Worm (Caenorhabditis elegans) whole organism, L1 larva: ENCODE measurements around the gene his-71.
A peak's percentile ranks its signal among the peaks of the same experiment; 100 is the strongest.

Source experiments
- C16A3.4 ChIP-seq: fragments of 150-350 bp; optimal IDR thresholded peaks from 2 replicates; lab custom pipeline; 2014; ENCODE audit warnings: missing biosample characterization, missing genetic modification characterization
- C34B4.2 ChIP-seq: sonication (generic microtip); optimal IDR thresholded peaks from 2 replicates; lab custom pipeline; 2017; ENCODE audit warnings: mild to moderate bottlenecking, missing genetic modification characterization, missing compliant biosample characterization
- F16B12.6 ChIP-seq: fragments of 150-350 bp; optimal IDR thresholded peaks from 2 replicates; lab custom pipeline; 2014; ENCODE audit warnings: missing biosample characterization, missing genetic modification characterization
- Y116A8C.19 ChIP-seq: sonication (generic microtip); optimal IDR thresholded peaks from 2 replicates; lab custom pipeline; 2016; ENCODE audit warnings: missing compliant biosample characterization, missing genetic modification characterization, borderline replicate concordance
- aha-1 ChIP-seq: fragments of 150-350 bp; optimal IDR thresholded peaks from 2 replicates; lab custom pipeline; 2014; ENCODE audit warnings: missing biosample characterization, missing genetic modification characterization
- alr-1 ChIP-seq: fragments of 200-800 bp; sonication (Bioruptor generic); optimal IDR thresholded peaks from 2 replicates; lab custom pipeline; 2018; ENCODE audit warnings: borderline replicate concordance, mild to moderate bottlenecking, missing genetic modification characterization, missing compliant biosample characterization
- ceh-82 ChIP-seq, 3 experiments: fragments of 150-350 bp in 1 of 3; sonication (generic microtip) in 2 of 3; optimal IDR thresholded peaks; 2 replicates each; lab custom pipeline; 2014 to 2017; ENCODE audit warnings: missing biosample characterization in 3 of 3, missing genetic modification characterization in 3 of 3
- ceh-88 ChIP-seq: fragments of 200-800 bp; sonication (Bioruptor generic); IDR thresholded peaks from 2 replicates; pipeline ENCODE4 v1.3.6; 2022; ENCODE audit warnings: missing genetic modification characterization, missing compliant biosample characterization
- ces-1 ChIP-seq: fragments of 150-350 bp; optimal IDR thresholded peaks from 2 replicates; lab custom pipeline; 2014; ENCODE audit warnings: missing biosample characterization, missing genetic modification reagents, missing genetic modification characterization
- dpl-1 ChIP-seq, 3 experiments: fragments of 150-350 bp in 2 of 3; sonication (generic microtip) in 1 of 3; optimal IDR thresholded peaks; 2 replicates each; lab custom pipeline; 2014 to 2017; ENCODE audit warnings: missing biosample characterization in 3 of 3, missing genetic modification characterization in 3 of 3, missing genetic modification reagents in 3 of 3
- dsc-1 ChIP-seq: sonication (generic microtip); optimal IDR thresholded peaks from 2 replicates; lab custom pipeline; 2016; ENCODE audit warnings: mild to moderate bottlenecking, missing genetic modification characterization, missing compliant biosample characterization
- efl-1 ChIP-seq, 4 experiments: fragments of 150-350 bp; optimal IDR thresholded peaks in 3 of 4; peaks in 1 of 4; 1 replicate in 1 of 4; 2 replicates in 3 of 4; lab custom pipeline; 2014; ENCODE audit warnings: missing biosample characterization in 2 of 4, missing genetic modification characterization in 2 of 4, missing genetic modification reagents in 2 of 4
- elt-2 ChIP-seq: sonication (generic microtip); optimal IDR thresholded peaks from 2 replicates; lab custom pipeline; 2016; ENCODE audit warnings: missing genetic modification characterization, mild to moderate bottlenecking, inconsistent platforms, missing compliant biosample characterization, missing genetic modification reagents
- elt-3 ChIP-seq, 6 experiments: fragments of 150-350 bp in 1 of 6; sonication (generic microtip); optimal IDR thresholded peaks; 2 replicates each; lab custom pipeline; 2017 to 2018; ENCODE audit warnings: missing biosample characterization in 6 of 6, missing genetic modification characterization in 6 of 6, inconsistent platforms in 1 of 6
- fkh-10 ChIP-seq: sonication (generic microtip); optimal IDR thresholded peaks from 2 replicates; lab custom pipeline; 2017; ENCODE audit warnings: missing biosample characterization, missing genetic modification reagents, missing genetic modification characterization
- fkh-4 ChIP-seq: sonication (generic microtip); optimal IDR thresholded peaks from 2 replicates; lab custom pipeline; 2016; ENCODE audit warnings: missing compliant biosample characterization, missing genetic modification characterization, borderline replicate concordance
- fkh-8 ChIP-seq: sonication (generic microtip); optimal IDR thresholded peaks from 2 replicates; lab custom pipeline; 2016; ENCODE audit warnings: mild to moderate bottlenecking, missing genetic modification characterization, missing compliant biosample characterization
- fos-1 ChIP-seq: fragments of 150-350 bp; optimal IDR thresholded peaks from 2 replicates; lab custom pipeline; 2014; ENCODE audit warnings: missing biosample characterization, missing genetic modification characterization
- grh-1 ChIP-seq: fragments of 200-800 bp; sonication (Bioruptor generic); IDR thresholded peaks from 2 replicates; pipeline ENCODE4 v1.3.6; 2022; ENCODE audit warnings: missing genetic modification reagents, missing genetic modification characterization, missing compliant biosample characterization
- hlh-17 ChIP-seq: fragments of 200-800 bp; sonication (Bioruptor generic); optimal IDR thresholded peaks from 2 replicates; lab custom pipeline; 2018; ENCODE audit warnings: missing genetic modification characterization, mild to moderate bottlenecking, missing compliant biosample characterization, moderate library complexity, borderline replicate concordance
- hlh-4 ChIP-seq: sonication (generic microtip); optimal IDR thresholded peaks from 2 replicates; lab custom pipeline; 2016; ENCODE audit warnings: mild to moderate bottlenecking, missing genetic modification characterization, missing compliant biosample characterization
- irx-1 ChIP-seq: sonication (generic microtip); optimal IDR thresholded peaks from 2 replicates; lab custom pipeline; 2016; ENCODE audit warnings: missing genetic modification characterization, missing compliant biosample characterization
- lin-13 ChIP-seq: fragments of 150-350 bp; optimal IDR thresholded peaks from 2 replicates; lab custom pipeline; 2014; ENCODE audit warnings: missing biosample characterization, missing genetic modification reagents, missing genetic modification characterization
- lin-14 ChIP-seq: fragments of 200-800 bp; sonication (Bioruptor generic); optimal IDR thresholded peaks from 2 replicates; lab custom pipeline; 2018; ENCODE audit warnings: mild to moderate bottlenecking, missing genetic modification characterization, moderate library complexity, missing compliant biosample characterization
- lin-15B ChIP-seq: fragments of 150-350 bp; sonication (generic microtip); optimal IDR thresholded peaks from 3 replicates; lab custom pipeline; 2014; ENCODE audit warnings: missing biosample characterization, missing genetic modification characterization
- lin-35 ChIP-seq, 2 experiments: fragments of 150-350 bp; optimal IDR thresholded peaks; 2 replicates each; lab custom pipeline; 2014; ENCODE audit warnings: missing biosample characterization in 2 of 2, missing genetic modification characterization in 2 of 2, missing genetic modification reagents in 2 of 2
- lin-39 ChIP-seq: fragments of 150-350 bp; optimal IDR thresholded peaks from 2 replicates; lab custom pipeline; 2014; ENCODE audit warnings: missing biosample characterization, missing genetic modification reagents, missing genetic modification characterization
- lir-3 ChIP-seq: sonication (generic microtip); optimal IDR thresholded peaks from 2 replicates; lab custom pipeline; 2016; ENCODE audit warnings: mild to moderate bottlenecking, missing genetic modification characterization, moderate library complexity, missing compliant biosample characterization; ENCODE audit not compliant: poor library complexity
- mdl-1 ChIP-seq, 2 experiments: fragments of 150-350 bp; optimal IDR thresholded peaks; 2 replicates each; lab custom pipeline; 2014 to 2017; ENCODE audit warnings: missing biosample characterization in 2 of 2, missing genetic modification characterization in 2 of 2, inconsistent platforms in 1 of 2
- nhr-11 ChIP-seq: fragments of 150-350 bp; optimal IDR thresholded peaks from 2 replicates; lab custom pipeline; 2014; ENCODE audit warnings: missing biosample characterization, missing genetic modification characterization
- nhr-12 ChIP-seq: sonication (generic microtip); optimal IDR thresholded peaks from 2 replicates; lab custom pipeline; 2017; ENCODE audit warnings: missing biosample characterization, missing genetic modification characterization
- nhr-19 ChIP-seq: fragments of 200-800 bp; sonication (Bioruptor generic); conservative IDR thresholded peaks from 2 replicates; pipeline ENCODE4 v1.3.6; 2022; ENCODE audit warnings: missing genetic modification characterization, missing compliant biosample characterization
- nhr-20 ChIP-seq: sonication (generic microtip); optimal IDR thresholded peaks from 2 replicates; lab custom pipeline; 2016; ENCODE audit warnings: mild to moderate bottlenecking, missing genetic modification characterization, missing compliant biosample characterization
- nhr-237 ChIP-seq: fragments of 150-350 bp; optimal IDR thresholded peaks from 2 replicates; lab custom pipeline; 2014; ENCODE audit warnings: missing biosample characterization, missing genetic modification characterization
- nhr-28 ChIP-seq: fragments of 150-350 bp; optimal IDR thresholded peaks from 2 replicates; lab custom pipeline; 2014; ENCODE audit warnings: missing biosample characterization, missing genetic modification characterization
- nhr-47 ChIP-seq: sonication (generic microtip); optimal IDR thresholded peaks from 2 replicates; lab custom pipeline; 2016; ENCODE audit warnings: mild to moderate bottlenecking, missing genetic modification characterization, moderate library complexity, missing compliant biosample characterization
- nhr-77 ChIP-seq: fragments of 150-350 bp; optimal IDR thresholded peaks from 2 replicates; lab custom pipeline; 2014; ENCODE audit warnings: missing biosample characterization, missing genetic modification characterization
- nhr-84 ChIP-seq: sonication (generic microtip); optimal IDR thresholded peaks from 2 replicates; lab custom pipeline; 2017; ENCODE audit warnings: missing biosample characterization, missing genetic modification characterization
- nhr-90 ChIP-seq: sonication (generic microtip); optimal IDR thresholded peaks from 2 replicates; lab custom pipeline; 2016; ENCODE audit warnings: mild to moderate bottlenecking, missing genetic modification characterization, missing compliant biosample characterization; ENCODE audit not compliant: poor library complexity
- pax-3 ChIP-seq: fragments of 200-800 bp; sonication (Bioruptor generic); optimal IDR thresholded peaks from 2 replicates; lab custom pipeline; 2018; ENCODE audit warnings: mild to moderate bottlenecking, missing genetic modification characterization, moderate library complexity, missing compliant biosample characterization
- pqm-1 ChIP-seq: sonication (generic microtip); optimal IDR thresholded peaks from 3 replicates; lab custom pipeline; 2017; ENCODE audit warnings: missing biosample characterization, missing genetic modification characterization
- skn-1 ChIP-seq: fragments of 150-350 bp; optimal IDR thresholded peaks from 2 replicates; lab custom pipeline; 2014; ENCODE audit warnings: missing biosample characterization, missing genetic modification characterization
- snpc-4 ChIP-seq: fragments of 150-350 bp; optimal IDR thresholded peaks from 2 replicates; lab custom pipeline; 2014; ENCODE audit warnings: missing biosample characterization, missing genetic modification characterization
- snu-23 ChIP-seq: sonication (generic microtip); optimal IDR thresholded peaks from 2 replicates; lab custom pipeline; 2016; ENCODE audit warnings: missing genetic modification characterization, missing compliant biosample characterization
- sox-4 ChIP-seq: sonication (generic microtip); optimal IDR thresholded peaks from 2 replicates; lab custom pipeline; 2016; ENCODE audit warnings: missing genetic modification characterization, missing compliant biosample characterization
- sptf-1 ChIP-seq: fragments of 150-350 bp; optimal IDR thresholded peaks from 2 replicates; lab custom pipeline; 2014; ENCODE audit warnings: missing biosample characterization, missing genetic modification characterization
- sup-37 ChIP-seq: fragments of 200-800 bp; sonication (Bioruptor generic); optimal IDR thresholded peaks from 2 replicates; lab custom pipeline; 2018; ENCODE audit warnings: mild to moderate bottlenecking, missing genetic modification characterization, missing compliant biosample characterization
- tbx-2 ChIP-seq: sonication (generic microtip); optimal IDR thresholded peaks from 2 replicates; lab custom pipeline; 2016; ENCODE audit warnings: missing genetic modification characterization, missing compliant biosample characterization
- tlp-1 ChIP-seq: fragments of 150-350 bp; optimal IDR thresholded peaks from 2 replicates; lab custom pipeline; 2014; ENCODE audit warnings: missing biosample characterization, missing genetic modification characterization
- unc-30 ChIP-seq: sonication (generic microtip); optimal IDR thresholded peaks from 2 replicates; lab custom pipeline; 2017; ENCODE audit warnings: missing biosample characterization, missing genetic modification characterization
- zip-4 ChIP-seq: fragments of 200-800 bp; sonication (Bioruptor generic); optimal IDR thresholded peaks from 2 replicates; lab custom pipeline; 2018; ENCODE audit warnings: mild to moderate bottlenecking, missing genetic modification characterization, moderate library complexity, missing compliant biosample characterization
- ztf-11 ChIP-seq, 2 experiments: sonication (generic microtip); optimal IDR thresholded peaks; 2 replicates each; lab custom pipeline; 2016 to 2017; ENCODE audit warnings: missing genetic modification characterization in 2 of 2, missing biosample characterization in 1 of 2, missing compliant biosample characterization in 1 of 2

his-71 gene

ce11 chrX:7986892-7987291, 5.0 kb upstream of the his-71 start:
- TF ChIP-seq ceh-88 (GFP tag; lab: Robert Waterston, UW) (0 out of 2 replicates have a peak, but pooled peaks have one; percentile 33), Y116A8C.19 (tag; lab: Kevin White, UChicago) (no peak), grh-1 (GFP tag; lab: Robert Waterston, UW) (peak; percentile 42), sox-4 (tag; lab: Kevin White, UChicago) (no peak), nhr-237 (tag; lab: Kevin White, UChicago) (no peak), aha-1 (tag; lab: Kevin White, UChicago) (no peak), ceh-82 (tag; optimal IDR thresholded peaks at IDR 0.05; lab: Kevin White, UChicago) (no peak), sup-37 (no peak), mdl-1 (tag; optimal IDR thresholded peaks at IDR 0.05; lab: Kevin White, UChicago) (peak in 1 of 2 experiments; percentile 76), irx-1 (tag; lab: Kevin White, UChicago) (peak; percentile 50), ces-1 (no peak), lin-35 (GFP tag; optimal IDR thresholded peaks at IDR 0.05; lab: Kevin White, UChicago) (peak in 1 of 2 experiments; percentile 76), lin-14 (peak; percentile 89), nhr-12 (no peak), nhr-77 (tag; lab: Kevin White, UChicago) (no peak), nhr-20 (tag; lab: Kevin White, UChicago) (peak; percentile 94), hlh-17 (no peak), fkh-8 (tag; lab: Kevin White, UChicago) (no peak), dsc-1 (tag; lab: Kevin White, UChicago) (no peak), C34B4.2 (tag; lab: Kevin White, UChicago) (no peak), ztf-11 (tag; optimal IDR thresholded peaks at IDR 0.05; lab: Kevin White, UChicago) (no peak), F16B12.6 (tag; lab: Kevin White, UChicago) (no peak), tlp-1 (no peak), hlh-4 (tag; lab: Kevin White, UChicago) (no peak), pqm-1 (tag; lab: Kevin White, UChicago) (no peak), dpl-1 (GFP tag; optimal IDR thresholded peaks at IDR 0.05; lab: Kevin White, UChicago) (peak in 2 of 3 experiments; percentile 12 to 17), nhr-47 (peak; percentile 74), C16A3.4 (peak; percentile 48), skn-1 (tag; lab: Kevin White, UChicago) (no peak), nhr-90 (tag; lab: Kevin White, UChicago) (peak; percentile 87), efl-1 (optimal IDR thresholded peaks at IDR 0.05; lab: Kevin White, UChicago) (peak in 1 of 2 experiments; percentile 19), efl-1 (GFP tag; optimal IDR thresholded peaks at IDR 0.05 in 1 of 2; lab: Kevin White, UChicago) (no peak), nhr-11 (no peak), fkh-10 (no peak), alr-1 (tag; lab: Kevin White, UChicago) (no peak), lin-15B (no peak), elt-3 (tag; optimal IDR thresholded peaks at IDR 0.05; lab: Kevin White, UChicago) (peak in 5 of 6 experiments; percentile 72 to 97 (median 92)), lir-3 (tag; lab: Kevin White, UChicago) (no peak), lin-13 (peak; percentile 18), sptf-1 (tag; lab: Kevin White, UChicago) (no peak), snpc-4 (no peak), pax-3 (tag; lab: Kevin White, UChicago) (no peak), zip-4 (GFP tag; lab: Kevin White, UChicago) (no peak), nhr-84 (tag; lab: Kevin White, UChicago) (no peak), unc-30 (no peak), snu-23 (GFP tag; lab: Kevin White, UChicago) (peak; percentile 80), nhr-19 (GFP tag; lab: Robert Waterston, UW) (peak; percentile 80), lin-39 (tag; lab: Kevin White, UChicago) (no peak), fos-1 (no peak), tbx-2 (tag; lab: Kevin White, UChicago) (peak; percentile 71), fkh-4 (no peak), elt-2 (tag; lab: Kevin White, UChicago) (peak; percentile 85), nhr-28 (no peak)
